Worm (Caenorhabditis elegans) whole organism, young adult: ENCODE data around the gene irg-7.

ENCODE experiments used
- F52B5.7 ChIP-seq: sonication (generic microtip); optimal IDR thresholded peaks from 2 replicates; lab custom pipeline; 2016; ENCODE audit warnings: mild to moderate bottlenecking, missing genetic modification characterization, missing compliant biosample characterization
- F55B11.4 ChIP-seq: sonication (generic microtip); optimal IDR thresholded peaks from 2 replicates; lab custom pipeline; 2016; ENCODE audit warnings: missing compliant biosample characterization, missing genetic modification characterization, borderline replicate concordance; ENCODE audit not compliant: insufficient read depth
- akir-1 ChIP-seq: fragments of 200-800 bp; sonication (Bioruptor generic); optimal IDR thresholded peaks from 2 replicates; lab custom pipeline; 2018; ENCODE audit warnings: mild to moderate bottlenecking, missing genetic modification characterization, moderate library complexity, missing compliant biosample characterization
- ama-1 ChIP-seq, 3 experiments: fragments of 150-350 bp in 1 of 3; sonication (generic microtip) in 2 of 3; optimal IDR thresholded peaks; 2 replicates each; lab custom pipeline; 2014 to 2018; ENCODE audit warnings: missing biosample characterization in 2 of 3, missing genetic modification characterization in 2 of 3, missing genetic modification reagents in 2 of 3
- attf-6 ChIP-seq: fragments of 200-800 bp; sonication (Bioruptor generic); IDR thresholded peaks from 2 replicates; pipeline ENCODE4 v1.3.6; 2022; ENCODE audit warnings: missing genetic modification reagents, missing genetic modification characterization, missing compliant biosample characterization
- ceh-91 ChIP-seq: fragments of 200-800 bp; sonication (Bioruptor generic); IDR thresholded peaks from 2 replicates; pipeline ENCODE4 v1.3.6; 2022; ENCODE audit warnings: missing genetic modification reagents, missing genetic modification characterization, missing compliant biosample characterization
- let-526 ChIP-seq: fragments of 200-800 bp; sonication (Bioruptor generic); IDR thresholded peaks from 2 replicates; pipeline ENCODE4 v1.3.6; 2022; ENCODE audit warnings: missing genetic modification reagents, missing genetic modification characterization, missing compliant biosample characterization
- let-607 ChIP-seq, 2 experiments: fragments of 200-800 bp in 1 of 2; sonication (Bioruptor generic) in 1 of 2; sonication (generic microtip) in 1 of 2; optimal IDR thresholded peaks; 2 replicates each; lab custom pipeline; 2016 to 2018; ENCODE audit warnings: mild to moderate bottlenecking in 2 of 2, missing compliant biosample characterization in 2 of 2, missing genetic modification characterization in 2 of 2, moderate library complexity in 2 of 2, missing genotype in 1 of 2
- snpc-3.4 ChIP-seq: sonication (generic microtip); optimal IDR thresholded peaks from 2 replicates; lab custom pipeline; 2017; ENCODE audit warnings: missing genetic modification characterization, mild to moderate bottlenecking, missing compliant biosample characterization, antibody characterized with exemption, moderate library complexity, missing genotype, missing genetic modification reagents
- unc-62 ChIP-seq: fragments of 150-350 bp; optimal IDR thresholded peaks from 2 replicates; lab custom pipeline; 2014; ENCODE audit warnings: missing biosample characterization, missing genetic modification reagents, missing genetic modification characterization
- zim-3 ChIP-seq: sonication (generic microtip); optimal IDR thresholded peaks from 2 replicates; lab custom pipeline; 2017; ENCODE audit warnings: mild to moderate bottlenecking, missing genetic modification characterization, moderate library complexity, missing compliant biosample characterization
- ztf-18 ChIP-seq: sonication (generic microtip); optimal IDR thresholded peaks from 2 replicates; lab custom pipeline; 2016; ENCODE audit warnings: missing genotype, mild to moderate bottlenecking, missing genetic modification characterization, missing compliant biosample characterization

ce11 chrX:3197319-3197718, 46.1 kb downstream of the irg-7 start:
- TF ChIP-seq unc-62 (GFP tag; lab: Kevin White, UChicago) (no peak), F52B5.7 (tag; lab: Kevin White, UChicago) (no peak), ama-1 (optimal IDR thresholded peaks at IDR 0.05; lab: Kevin White, UChicago) (no peak), ama-1 (GFP tag; optimal IDR thresholded peaks at IDR 0.05; lab: Kevin White, UChicago) (no peak), let-607 (tag; optimal IDR thresholded peaks at IDR 0.05; lab: Kevin White, UChicago) (no peak), ztf-18 (tag; lab: Kevin White, UChicago) (no peak), attf-6 (GFP tag; lab: Robert Waterston, UW) (no peak), akir-1 (no peak), snpc-3.4 (no peak), zim-3 (no peak), let-526 (GFP tag; lab: Robert Waterston, UW) (no peak), F55B11.4 (tag; lab: Kevin White, UChicago) (no peak), ceh-91 (GFP tag; lab: Robert Waterston, UW) (no peak)
